Fruit fly (Drosophila melanogaster) whole organism, embryonic: ENCODE data around the gene GlnRS.

ENCODE experiments used
- B-H1 ChIP-seq: fragments of 200-800 bp; sonication (Bioruptor generic); IDR thresholded peaks from 3 replicates; pipeline ENCODE4 v1.3.6; 2022; ENCODE audit warnings: missing biosample characterization, missing genetic modification characterization
- Bdp1 ChIP-seq: fragments of 200-800 bp; sonication (Bioruptor generic); optimal IDR thresholded peaks from 3 replicates; lab custom pipeline; 2016; ENCODE audit warnings: missing biosample characterization, missing genetic modification characterization
- BtbVII ChIP-seq: fragments of 200-800 bp; sonication (Bioruptor generic); optimal IDR thresholded peaks from 3 replicates; lab custom pipeline; 2017; ENCODE audit warnings: missing biosample characterization, mild to moderate bottlenecking, missing genetic modification characterization
- CG10274 ChIP-seq: fragments of 200-800 bp; sonication (Bioruptor generic); optimal IDR thresholded peaks from 3 replicates; lab custom pipeline; 2017; ENCODE audit warnings: missing biosample characterization, mild to moderate bottlenecking, missing genetic modification characterization
- CG10366 ChIP-seq: fragments of 200-800 bp; sonication (Bioruptor generic); IDR thresholded peaks from 2 replicates; pipeline ENCODE4 v1.3.6; 2022; ENCODE audit warnings: missing biosample characterization, missing genetic modification characterization
- CG12299 ChIP-seq: fragments of 200-800 bp; sonication (Bioruptor generic); optimal IDR thresholded peaks from 2 replicates; lab custom pipeline; 2018; ENCODE audit warnings: missing biosample characterization, mild to moderate bottlenecking, missing genetic modification characterization
- CG12744 ChIP-seq: fragments of 200-800 bp; sonication (Bioruptor generic); optimal IDR thresholded peaks from 2 replicates; lab custom pipeline; 2016; ENCODE audit warnings: missing biosample characterization, missing genetic modification characterization
- CG13775 ChIP-seq: fragments of 200-800 bp; sonication (Bioruptor generic); optimal IDR thresholded peaks from 3 replicates; lab custom pipeline; 2017; ENCODE audit warnings: missing biosample characterization, mild to moderate bottlenecking, missing genetic modification characterization
- CG14014 ChIP-seq: fragments of 200-800 bp; sonication (Bioruptor generic); IDR thresholded peaks from 2 replicates; pipeline ENCODE4 v1.3.6; 2022; ENCODE audit warnings: missing biosample characterization, missing genetic modification characterization
- CG18011 ChIP-seq: fragments of 200-800 bp; sonication (Bioruptor generic); optimal IDR thresholded peaks from 2 replicates; lab custom pipeline; 2017; ENCODE audit warnings: missing biosample characterization, missing genetic modification characterization, mild to moderate bottlenecking, moderate library complexity, missing genotype
- CG18262 ChIP-seq: fragments of 200-800 bp; optimal IDR thresholded peaks from 3 replicates; lab custom pipeline; 2019; ENCODE audit warnings: missing biosample characterization, mild to moderate bottlenecking, missing genetic modification characterization, moderate library complexity
- CG18599 ChIP-seq: fragments of 200-800 bp; sonication (Bioruptor generic); optimal IDR thresholded peaks from 3 replicates; lab custom pipeline; 2017; ENCODE audit warnings: missing biosample characterization, missing genetic modification characterization, mild to moderate bottlenecking, moderate library complexity, missing genetic modification reagents
- CG2199 ChIP-seq: fragments of 200-800 bp; sonication (Bioruptor generic); IDR thresholded peaks from 3 replicates; pipeline ENCODE4 v1.3.6; 2022; ENCODE audit warnings: missing biosample characterization, missing genetic modification characterization
- CG31224 ChIP-seq: fragments of 200-800 bp; sonication (Bioruptor generic); IDR thresholded peaks from 2 replicates; pipeline ENCODE4 v1.3.6; 2022; ENCODE audit warnings: missing biosample characterization, missing genetic modification characterization
- CG31441 ChIP-seq: fragments of 200-800 bp; sonication (Bioruptor generic); IDR thresholded peaks from 2 replicates; pipeline ENCODE4 v1.3.6; 2022; ENCODE audit warnings: missing biosample characterization, missing genetic modification characterization
- CG34376 ChIP-seq: fragments of 200-800 bp; sonication (Bioruptor generic); optimal IDR thresholded peaks from 2 replicates; lab custom pipeline; 2018; ENCODE audit warnings: missing biosample characterization, mild to moderate bottlenecking, missing genetic modification characterization
- CG9727 ChIP-seq: fragments of 200-800 bp; sonication (Bioruptor generic); optimal IDR thresholded peaks from 3 replicates; lab custom pipeline; 2017; ENCODE audit warnings: missing biosample characterization, mild to moderate bottlenecking, missing genetic modification characterization
- Chrac-16 ChIP-seq: fragments of 200-800 bp; sonication (Bioruptor generic); optimal IDR thresholded peaks from 3 replicates; lab custom pipeline; 2016; ENCODE audit warnings: missing biosample characterization, missing genetic modification characterization
- Dip3 ChIP-seq: fragments of 200-800 bp; sonication (Bioruptor generic); optimal IDR thresholded peaks from 3 replicates; lab custom pipeline; 2016; ENCODE audit warnings: missing biosample characterization, missing genetic modification characterization
- HLH3B ChIP-seq: fragments of 200-800 bp; sonication (Bioruptor generic); IDR thresholded peaks from 2 replicates; pipeline ENCODE4 v1.3.6; 2022; ENCODE audit warnings: missing biosample characterization, missing genetic modification characterization
- Hr78 ChIP-seq, 2 experiments: fragments of 200-800 bp in 1 of 2; fragments of >200 bp in 1 of 2; sonication (Bioruptor generic) in 1 of 2; optimal IDR thresholded peaks; 2 replicates each; lab custom pipeline; 2017 to 2019; ENCODE audit warnings: missing biosample characterization in 2 of 2, missing genetic modification characterization in 2 of 2, mild to moderate bottlenecking in 1 of 2, moderate library complexity in 1 of 2
- Jarid2 ChIP-seq: fragments of 200-800 bp; sonication (Bioruptor generic); optimal IDR thresholded peaks from 3 replicates; lab custom pipeline; 2017; ENCODE audit warnings: mild to moderate bottlenecking, missing biosample characterization, missing genetic modification reagents, missing genetic modification characterization
- Lpt ChIP-seq: fragments of >200 bp; optimal IDR thresholded peaks from 2 replicates; lab custom pipeline; 2018; ENCODE audit warnings: missing biosample characterization, missing genetic modification characterization
- Mad ChIP-seq: fragments of 200-800 bp; sonication (Bioruptor generic); optimal IDR thresholded peaks from 2 replicates; lab custom pipeline; 2016; ENCODE audit warnings: missing biosample characterization, missing genetic modification characterization
- Med ChIP-seq: fragments of 200-800 bp; sonication (Bioruptor generic); peaks from one replicate; lab custom pipeline; 2016; ENCODE audit warnings: missing biosample characterization, missing genetic modification characterization, mild to moderate bottlenecking, inconsistent platforms, moderate library complexity
- Neu2 ChIP-seq: fragments of 200-800 bp; sonication (Bioruptor generic); optimal IDR thresholded peaks from 3 replicates; lab custom pipeline; 2016; ENCODE audit warnings: missing biosample characterization, missing genetic modification characterization, borderline replicate concordance
- Optix ChIP-seq: fragments of 200-800 bp; sonication (Bioruptor generic); IDR thresholded peaks from 3 replicates; pipeline ENCODE4 v1.3.6; 2022; ENCODE audit warnings: missing biosample characterization, missing genetic modification characterization
- Ptx1 ChIP-seq: fragments of 200-800 bp; sonication (Bioruptor generic); IDR thresholded peaks from 2 replicates; pipeline ENCODE4 v1.3.6; 2022; ENCODE audit warnings: missing biosample characterization, missing genetic modification characterization
- Stat92E ChIP-seq, 3 experiments: fragments of >200 bp in 2 of 3; fragments of 200-800 bp in 1 of 3; sonication (Bioruptor generic) in 1 of 3; optimal IDR thresholded peaks; 2 replicates each; lab custom pipeline; 2017 to 2019; ENCODE audit warnings: missing biosample characterization in 3 of 3, missing genetic modification characterization in 3 of 3, mild to moderate bottlenecking in 1 of 3, moderate library complexity in 1 of 3
- ab ChIP-seq: fragments of 200-800 bp; sonication (Bioruptor generic); optimal IDR thresholded peaks from 2 replicates; lab custom pipeline; 2016; ENCODE audit warnings: missing biosample characterization, missing genetic modification characterization
- ac ChIP-seq: fragments of 200-800 bp; sonication (Bioruptor generic); optimal IDR thresholded peaks from 3 replicates; lab custom pipeline; 2017; ENCODE audit warnings: missing biosample characterization, mild to moderate bottlenecking, missing genetic modification characterization
- chinmo ChIP-seq: fragments of 200-800 bp; sonication (Bioruptor generic); IDR thresholded peaks from 4 replicates; pipeline ENCODE4 v1.3.6; 2022; ENCODE audit warnings: missing biosample characterization, missing genetic modification characterization; ENCODE audit not compliant: partially characterized antibody
- chn ChIP-seq: fragments of 200-800 bp; sonication (Bioruptor generic); optimal IDR thresholded peaks from 2 replicates; lab custom pipeline; 2016; ENCODE audit warnings: missing biosample characterization, missing genetic modification characterization
- da ChIP-seq: fragments of 200-800 bp; sonication (Bioruptor generic); optimal IDR thresholded peaks from 2 replicates; lab custom pipeline; 2016; ENCODE audit warnings: missing biosample characterization, missing genetic modification characterization
- exex ChIP-seq: fragments of 200-800 bp; sonication (Bioruptor generic); optimal IDR thresholded peaks from 4 replicates; lab custom pipeline; 2018; ENCODE audit warnings: missing biosample characterization, mild to moderate bottlenecking, missing genetic modification characterization, moderate library complexity
- grn ChIP-seq: fragments of 200-800 bp; sonication (Bioruptor generic); optimal IDR thresholded peaks from 3 replicates; lab custom pipeline; 2017; ENCODE audit warnings: missing biosample characterization, missing genetic modification characterization
- h ChIP-seq: fragments of >200 bp; optimal IDR thresholded peaks from 2 replicates; lab custom pipeline; 2017
- lab ChIP-seq: fragments of 200-800 bp; sonication (Bioruptor generic); optimal IDR thresholded peaks from 3 replicates; lab custom pipeline; 2017; ENCODE audit warnings: missing biosample characterization, missing genetic modification characterization, mild to moderate bottlenecking, moderate library complexity, missing genetic modification reagents
- mirr ChIP-seq: fragments of 200-800 bp; sonication (Bioruptor generic); optimal IDR thresholded peaks from 3 replicates; lab custom pipeline; 2018; ENCODE audit warnings: missing biosample characterization, mild to moderate bottlenecking, missing genetic modification characterization
- pb ChIP-seq: fragments of 200-800 bp; sonication (Bioruptor generic); optimal IDR thresholded peaks from 3 replicates; lab custom pipeline; 2016; ENCODE audit warnings: missing biosample characterization, missing genetic modification characterization
- salm ChIP-seq: fragments of 200-800 bp; sonication (Bioruptor generic); optimal IDR thresholded peaks from 2 replicates; lab custom pipeline; 2018; ENCODE audit warnings: missing biosample characterization, mild to moderate bottlenecking, missing genetic modification characterization
- sd ChIP-seq: fragments of 200-800 bp; sonication (Bioruptor generic); optimal IDR thresholded peaks from 3 replicates; lab custom pipeline; 2018; ENCODE audit warnings: missing biosample characterization, mild to moderate bottlenecking, missing genetic modification characterization, moderate library complexity
- sens ChIP-seq: fragments of 200-800 bp; sonication (Bioruptor generic); peaks from one replicate; lab custom pipeline; 2016; ENCODE audit warnings: missing biosample characterization, missing genetic modification characterization
- sna ChIP-seq: fragments of 200-800 bp; sonication (Bioruptor generic); IDR thresholded peaks from 2 replicates; pipeline ENCODE4 v1.3.6; 2022; ENCODE audit warnings: missing biosample characterization, missing genetic modification characterization; ENCODE audit not compliant: partially characterized antibody
- sug ChIP-seq: fragments of 200-800 bp; optimal IDR thresholded peaks from 2 replicates; lab custom pipeline; 2019; ENCODE audit warnings: missing biosample characterization, mild to moderate bottlenecking, missing genetic modification characterization, moderate library complexity
- tgo ChIP-seq: fragments of 200-800 bp; sonication (Bioruptor generic); IDR thresholded peaks from 3 replicates; pipeline ENCODE4 v1.3.6; 2022; ENCODE audit warnings: missing biosample characterization, missing genetic modification characterization
- tna ChIP-seq: fragments of 200-800 bp; sonication (Bioruptor generic); IDR thresholded peaks from 2 replicates; pipeline ENCODE4 v1.3.6; 2022; ENCODE audit warnings: missing biosample characterization, missing genetic modification characterization; ENCODE audit not compliant: partially characterized antibody
- wek ChIP-seq: fragments of 200-800 bp; sonication (Bioruptor generic); optimal IDR thresholded peaks from 3 replicates; lab custom pipeline; 2018; ENCODE audit warnings: missing biosample characterization, mild to moderate bottlenecking, missing genetic modification characterization, moderate library complexity

The GlnRS gene

DNA sequence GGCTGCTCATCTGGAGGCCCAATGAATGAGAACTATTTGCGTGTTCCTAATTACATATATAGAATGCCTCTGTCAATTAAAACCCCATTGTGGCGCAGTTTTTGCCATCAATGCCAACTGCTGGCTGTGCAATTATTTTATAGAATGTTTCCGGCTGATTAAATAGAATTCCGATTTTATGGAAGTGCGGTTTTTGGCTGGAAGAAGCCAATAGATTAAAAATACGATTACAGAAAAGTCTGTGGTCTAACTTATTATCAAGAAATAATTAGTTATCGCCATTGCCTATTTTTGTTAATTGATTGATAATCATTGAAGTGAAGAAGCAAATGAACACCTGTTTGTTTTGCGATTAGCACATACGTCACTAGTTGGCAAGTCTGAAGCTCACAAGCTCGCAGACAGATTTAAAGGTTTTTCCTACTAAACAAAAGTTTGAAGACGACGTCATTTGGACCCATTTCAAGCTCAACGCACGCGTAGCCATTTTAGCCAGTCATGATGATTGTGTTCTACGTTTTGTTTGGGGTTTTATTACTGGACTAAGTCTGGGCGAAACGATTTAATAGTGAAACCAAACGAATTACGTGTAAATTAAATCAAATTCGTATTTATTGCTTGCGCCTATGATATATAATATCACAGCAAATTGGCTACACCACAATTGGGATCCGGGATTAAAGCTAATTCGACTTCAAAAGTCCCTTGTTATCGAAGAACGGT lies 40.5 kb upstream of the GlnRS start:
- TF ChIP-seq exex (tag; lab: Kevin White, UChicago) (peak; percentile 99), CG12299 (tag; lab: Kevin White, UChicago) (no peak), CG10274 (GFP tag; lab: Kevin White, UChicago) (no peak), chinmo (GFP tag; lab: Robert Waterston, UW) (0 out of 4 replicates have a peak, but pooled peaks have one; percentile 64), Chrac-16 (GFP tag; lab: Kevin White, UChicago) (no peak), grn (GFP tag; lab: Kevin White, UChicago) (peak; percentile 40), mirr (GFP tag; lab: Kevin White, UChicago) (peak; percentile 40), Mad (GFP tag; lab: Kevin White, UChicago) (no peak), CG18011 (GFP tag; lab: Kevin White, UChicago) (no peak), Bdp1 (GFP tag; lab: Kevin White, UChicago) (no peak), CG34376 (peak; percentile 48), lab (GFP tag; lab: Kevin White, UChicago) (peak; percentile 19), CG14014 (GFP tag; lab: Robert Waterston, UW) (no peak), sug (tag; lab: Kevin White, UChicago) (peak; percentile 74), BtbVII (GFP tag; lab: Kevin White, UChicago) (peak; percentile 58), Med (GFP tag; lab: Kevin White, UChicago) (peak; percentile 63), sd (tag; lab: Kevin White, UChicago) (peak; percentile 70), CG31224 (GFP tag; lab: Robert Waterston, UW) (no peak), CG2199 (GFP tag; lab: Robert Waterston, UW) (no peak)

DNA sequence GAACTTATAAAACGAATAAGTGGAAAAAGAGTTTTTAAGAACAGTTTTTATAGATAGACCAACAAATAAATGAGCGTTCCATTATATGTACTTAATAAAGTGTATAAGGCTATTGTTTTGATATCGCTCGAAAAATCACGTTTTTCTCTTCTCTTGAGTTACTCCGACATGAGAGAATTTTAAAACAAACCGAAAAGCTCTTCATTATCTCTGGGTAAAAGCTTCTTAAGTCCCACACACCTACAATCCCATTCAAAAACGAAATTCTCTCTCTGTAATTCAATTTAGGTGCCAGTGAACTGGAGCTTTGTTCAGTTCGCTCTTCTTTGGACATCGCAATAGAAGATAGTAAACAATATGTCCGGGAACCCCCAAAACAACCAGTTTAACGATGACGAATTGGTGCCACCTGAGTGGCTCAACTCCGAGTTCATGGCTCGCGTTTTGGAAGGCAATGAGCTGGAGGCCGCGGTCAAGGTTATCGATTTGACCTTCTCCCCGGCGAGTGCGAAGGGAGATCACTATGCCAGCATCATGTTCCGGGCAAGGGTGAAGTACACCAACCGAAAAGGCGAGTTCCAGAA lies 38.4 kb upstream of the GlnRS start, which contains the start of gene CG31436:
Gene CG31436 (plus strand): TSS at position 281 of the 584 bp plus-strand sequence.
- no peak for TF ChIP-seq CG31441 (GFP tag; lab: Robert Waterston, UW)
- no peak for TF ChIP-seq tna (GFP tag; lab: Robert Waterston, UW)
- peak; percentile 35 for TF ChIP-seq sd (tag; lab: Kevin White, UChicago)
- no peak for TF ChIP-seq B-H1 (GFP tag; lab: Robert Waterston, UW)
- TF ChIP-seq Dip3 (GFP tag; lab: Kevin White, UChicago) = no peak
- no peak for TF ChIP-seq CG10366 (GFP tag; lab: Robert Waterston, UW)
- TF ChIP-seq CG18599 = no peak
- TF ChIP-seq ac = no peak
- TF ChIP-seq sna = no peak
- TF ChIP-seq tgo (GFP tag; lab: Robert Waterston, UW) = no peak
- TF ChIP-seq Jarid2 = peak; percentile 73
- no peak for TF ChIP-seq CG13775
- no peak for TF ChIP-seq CG12744
- TF ChIP-seq da (GFP tag; lab: Kevin White, UChicago) = no peak
- TF ChIP-seq h (lab: Kevin White, UChicago) = no peak
- TF ChIP-seq CG18262 = no peak
- TF ChIP-seq salm (tag; lab: Kevin White, UChicago) = no peak
- no peak for TF ChIP-seq ab
- no peak for TF ChIP-seq Ptx1 (GFP tag; lab: Robert Waterston, UW)
- TF ChIP-seq Lpt (GFP tag; lab: Kevin White, UChicago) = no peak
- TF ChIP-seq wek (GFP tag; lab: Kevin White, UChicago) = no peak
- TF ChIP-seq Neu2 (GFP tag; lab: Kevin White, UChicago) = no peak
- TF ChIP-seq sens (GFP tag; lab: Kevin White, UChicago) = no peak
- TF ChIP-seq CG9727 (GFP tag; lab: Kevin White, UChicago) = no peak
- peak in 1 of 2 experiments; percentile 82 for TF ChIP-seq Hr78 (GFP tag; optimal IDR thresholded peaks at IDR 0.05; lab: Kevin White, UChicago)
- no peak for TF ChIP-seq pb (GFP tag; lab: Kevin White, UChicago)
- no peak for TF ChIP-seq HLH3B (GFP tag; lab: Robert Waterston, UW)
- no peak for TF ChIP-seq Optix (GFP tag; lab: Robert Waterston, UW)
- no peak for TF ChIP-seq Stat92E (GFP tag; optimal IDR thresholded peaks at IDR 0.05; lab: Kevin White, UChicago)
- TF ChIP-seq chn (GFP tag; lab: Kevin White, UChicago) = no peak
